Fruit fly (Drosophila melanogaster) Kc167 (cell line): ENCODE data around the gene IRSp53.

Experiments
- Myc ChIP-seq: fragments of >200 bp; optimal IDR thresholded peaks from 2 replicates; lab custom pipeline; 2017; ENCODE audit warnings: missing external identifiers
- Sin3A ChIP-seq: fragments of >200 bp; optimal IDR thresholded peaks from 2 replicates; lab custom pipeline; 2018; ENCODE audit warnings: missing external identifiers
- h ChIP-seq: fragments of >200 bp; optimal IDR thresholded peaks from 3 replicates; lab custom pipeline; 2018; ENCODE audit warnings: missing external identifiers
- insv ChIP-seq: fragments of >200 bp; optimal IDR thresholded peaks from 3 replicates; lab custom pipeline; 2018; ENCODE audit warnings: missing external identifiers
- psq ChIP-seq: fragments of >200 bp; optimal IDR thresholded peaks from 2 replicates; lab custom pipeline; 2017; ENCODE audit warnings: missing external identifiers
- ttk ChIP-seq: sonication (Bioruptor generic); optimal IDR thresholded peaks from 2 replicates; lab custom pipeline; 2017; ENCODE audit warnings: missing external identifiers

IRSp53 gene

DNA sequence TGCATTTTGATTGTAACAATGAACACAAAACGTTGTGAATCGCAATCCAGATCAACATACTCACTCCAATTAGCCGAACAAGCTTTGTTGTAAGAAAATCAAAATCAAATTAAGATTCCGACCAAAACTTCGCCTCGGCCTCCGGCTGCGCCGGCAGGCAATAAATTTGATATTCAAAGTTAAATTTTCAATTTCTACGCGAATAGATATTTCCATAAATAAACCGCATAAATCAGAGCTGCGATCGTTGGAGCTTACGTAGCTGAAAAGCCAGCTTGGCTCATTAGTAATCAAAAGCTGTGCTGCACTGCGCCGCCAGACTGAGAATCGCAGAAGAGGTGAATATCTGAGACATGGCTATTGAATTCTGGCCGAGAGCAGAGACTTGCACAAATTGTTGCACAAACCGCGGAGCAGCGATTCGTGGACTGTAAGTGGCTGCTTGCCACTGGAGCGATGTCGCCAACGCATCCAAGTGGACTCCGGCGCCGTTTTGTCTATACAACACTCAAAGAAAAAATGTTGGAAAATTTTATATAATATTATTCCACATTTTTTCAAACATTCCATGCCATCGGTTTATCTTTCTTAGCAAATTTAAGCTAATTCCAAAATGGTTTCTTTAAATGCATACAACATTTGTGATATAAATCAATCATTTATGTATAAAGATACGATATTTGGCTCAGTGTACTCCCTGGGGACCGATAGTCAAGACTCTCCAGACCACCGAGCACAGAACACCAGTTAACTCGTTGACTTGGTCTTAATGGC, 12.8 kb downstream of the IRSp53 start:
- no peak for TF ChIP-seq insv (lab: Kevin White, UChicago)
- TF ChIP-seq Sin3A, result no peak
- no peak for TF ChIP-seq ttk (lab: Kevin White, UChicago)
- TF ChIP-seq Myc (lab: Kevin White, UChicago), result no peak
- no peak for TF ChIP-seq h (lab: Kevin White, UChicago)
- no peak for TF ChIP-seq psq (lab: Kevin White, UChicago)

DNA sequence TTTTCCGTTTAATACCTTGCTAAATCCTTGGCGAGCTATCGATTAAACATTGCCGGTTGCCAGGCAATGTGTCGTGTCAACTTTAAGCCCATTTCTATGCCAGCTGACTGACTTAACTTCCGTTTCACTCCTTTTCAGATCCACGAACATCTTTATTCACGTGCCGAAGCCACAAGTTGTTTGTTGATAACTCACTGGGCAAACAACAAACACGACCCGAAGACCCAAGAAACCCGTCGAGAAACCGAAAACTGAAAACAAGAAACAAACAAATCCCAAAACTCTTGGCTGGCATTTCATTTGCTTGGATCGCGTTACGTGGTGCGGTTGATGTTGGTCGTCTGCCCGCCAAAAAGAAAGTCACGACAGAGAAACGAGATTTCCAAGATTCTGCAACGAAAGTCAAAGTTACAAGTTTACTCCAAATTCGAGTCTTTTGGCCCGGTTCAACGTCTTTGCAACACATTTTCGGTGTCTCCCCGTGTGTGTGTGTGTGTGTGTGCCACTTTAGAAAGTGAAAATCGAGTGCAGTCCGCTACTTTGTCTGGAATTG, 15.0 kb downstream of the IRSp53 start, which contains the start of gene CG6216:
Gene CG6216, minus strand, starts transcription at position 51 of the 553 bp plus-strand sequence.
- no peak for TF ChIP-seq insv (lab: Kevin White, UChicago)
- no peak for TF ChIP-seq Myc (lab: Kevin White, UChicago)
- no peak for TF ChIP-seq Sin3A
- no peak for TF ChIP-seq psq (lab: Kevin White, UChicago)
- no peak for TF ChIP-seq h (lab: Kevin White, UChicago)
- TF ChIP-seq ttk (lab: Kevin White, UChicago), result no peak

DNA sequence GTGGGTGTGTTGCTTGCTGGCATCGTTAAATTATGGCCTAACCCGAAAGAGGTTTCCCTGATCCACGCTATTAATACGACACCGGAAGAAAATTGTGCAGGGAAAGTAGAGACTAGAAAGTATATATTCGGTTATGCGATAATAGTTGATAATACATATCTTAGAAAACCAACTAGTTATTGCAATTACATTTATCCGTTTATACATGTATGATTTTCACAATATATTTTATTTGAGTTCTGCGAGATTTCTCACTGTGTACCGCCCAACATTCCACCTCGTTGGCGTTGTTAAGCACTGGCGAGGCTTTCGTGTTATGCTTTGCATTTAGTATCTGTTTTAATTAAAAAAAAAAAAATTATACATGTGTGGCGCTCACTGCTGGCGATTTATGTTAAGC, 19.5 kb downstream of the IRSp53 start:
- TF ChIP-seq ttk (lab: Kevin White, UChicago) (no peak), Myc (lab: Kevin White, UChicago) (no peak), h (lab: Kevin White, UChicago) (no peak), psq (lab: Kevin White, UChicago) (no peak), insv (lab: Kevin White, UChicago) (no peak), Sin3A (no peak)

DNA sequence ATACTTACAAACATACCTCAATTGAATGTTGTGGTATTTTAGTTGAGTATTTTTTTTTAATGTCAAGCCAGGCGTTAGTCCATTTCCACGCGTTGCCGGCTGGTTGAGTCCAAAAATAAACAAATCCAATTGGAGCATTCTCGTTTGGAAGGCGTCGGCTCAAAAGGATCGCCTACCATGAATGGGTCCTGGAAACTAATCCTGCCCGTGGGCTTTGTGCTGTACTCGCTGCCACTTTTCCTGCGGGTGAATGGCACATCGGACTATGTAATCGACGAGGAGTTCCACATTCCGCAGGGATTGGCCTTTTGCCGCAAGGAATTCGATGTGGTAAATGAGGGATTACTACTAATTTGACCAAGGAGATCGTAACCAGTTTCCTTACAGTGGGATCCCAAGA, 29.1 kb downstream of the IRSp53 start, which contains the start of gene Alg10:
Gene Alg10, plus strand, starts transcription at position 73 of the 400 bp plus-strand sequence.
- no peak for TF ChIP-seq Sin3A
- no peak for TF ChIP-seq h (lab: Kevin White, UChicago)
- no peak for TF ChIP-seq insv (lab: Kevin White, UChicago)
- TF ChIP-seq psq (lab: Kevin White, UChicago), result no peak
- no peak for TF ChIP-seq Myc (lab: Kevin White, UChicago)
- no peak for TF ChIP-seq ttk (lab: Kevin White, UChicago)

DNA sequence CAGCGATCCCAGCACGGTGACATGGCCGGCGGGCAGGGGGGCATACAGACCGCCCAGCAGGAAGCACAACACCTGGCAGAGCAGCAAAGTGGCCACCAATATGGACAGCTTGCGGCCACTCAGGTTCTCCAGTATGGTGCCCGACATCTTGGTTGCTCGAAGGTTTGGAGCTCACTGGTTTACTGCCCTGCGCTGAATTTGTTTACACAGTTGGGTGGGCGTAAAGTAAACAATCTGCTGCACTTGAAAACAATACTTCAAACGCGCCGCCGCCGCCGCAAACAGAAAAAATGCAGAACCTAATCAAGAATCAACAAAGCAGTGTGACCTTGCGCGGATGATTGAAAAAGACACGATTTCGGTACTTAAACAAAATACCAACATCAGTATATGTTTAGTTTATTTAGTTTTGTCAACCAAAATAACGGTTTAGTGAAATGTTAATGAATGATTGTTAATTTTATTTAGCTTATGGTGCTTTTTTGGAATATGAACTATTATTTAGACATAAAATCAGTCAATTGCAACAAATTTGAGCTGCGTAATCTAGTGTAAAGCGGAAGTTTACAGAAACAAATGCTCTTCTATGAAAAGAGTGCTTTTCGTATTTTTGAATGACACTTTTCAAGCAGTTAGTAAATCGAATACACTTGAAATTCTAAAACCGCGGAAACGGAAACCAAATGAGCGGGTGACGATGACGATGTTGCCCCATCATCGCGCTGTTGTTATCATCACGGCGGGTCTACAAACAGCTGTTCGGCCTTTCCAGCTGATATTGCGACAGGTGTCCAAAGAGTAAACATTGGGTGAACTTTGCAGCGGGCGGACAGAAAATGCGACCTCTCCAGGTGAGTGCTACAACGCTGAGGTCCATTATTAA, 33.7 kb downstream of the IRSp53 start, which contains the start of the genes wls and Adck5:
Gene wls, minus strand, starts transcription at position 327 of the 883 bp plus-strand sequence.
Gene Adck5, plus strand, starts transcription at position 519 of the 883 bp plus-strand sequence.
- TF ChIP-seq insv (lab: Kevin White, UChicago), result no peak
- TF ChIP-seq Myc (lab: Kevin White, UChicago), result no peak
- no peak for TF ChIP-seq h (lab: Kevin White, UChicago)
- no peak for TF ChIP-seq ttk (lab: Kevin White, UChicago)
- TF ChIP-seq Sin3A, result no peak
- TF ChIP-seq psq (lab: Kevin White, UChicago), result no peak

DNA sequence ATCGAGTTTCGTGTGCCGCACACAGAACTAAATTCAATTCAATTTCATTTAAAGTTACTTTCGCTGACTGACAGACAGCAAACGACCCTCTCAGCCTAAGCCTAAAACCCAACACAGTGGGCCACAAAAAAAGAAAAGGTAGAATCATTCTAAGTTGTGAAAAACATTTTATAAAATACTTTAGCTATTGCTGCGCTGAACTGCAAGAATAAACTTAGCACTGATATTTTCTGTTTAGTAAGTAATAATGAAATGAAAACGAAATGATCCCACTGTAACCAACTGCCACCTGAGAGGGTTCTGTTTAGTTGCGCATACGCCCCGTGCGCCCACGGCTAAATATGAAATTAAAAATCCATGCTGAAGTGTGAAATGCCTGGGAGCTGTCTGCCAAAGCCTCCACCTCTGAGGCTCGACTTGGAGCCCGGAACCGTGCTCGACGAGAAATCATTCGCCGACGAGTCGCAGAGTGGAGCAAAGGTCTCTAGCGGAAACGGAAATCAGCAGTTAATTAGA, 37.3 kb downstream of the IRSp53 start, which contains the start of gene CG14142:
Gene CG14142, plus strand, starts transcription at position 466 of the 516 bp plus-strand sequence.
- no peak for TF ChIP-seq Myc (lab: Kevin White, UChicago)
- TF ChIP-seq psq (lab: Kevin White, UChicago), result no peak
- no peak for TF ChIP-seq h (lab: Kevin White, UChicago)
- TF ChIP-seq Sin3A, result no peak
- no peak for TF ChIP-seq insv (lab: Kevin White, UChicago)
- no peak for TF ChIP-seq ttk (lab: Kevin White, UChicago)

DNA sequence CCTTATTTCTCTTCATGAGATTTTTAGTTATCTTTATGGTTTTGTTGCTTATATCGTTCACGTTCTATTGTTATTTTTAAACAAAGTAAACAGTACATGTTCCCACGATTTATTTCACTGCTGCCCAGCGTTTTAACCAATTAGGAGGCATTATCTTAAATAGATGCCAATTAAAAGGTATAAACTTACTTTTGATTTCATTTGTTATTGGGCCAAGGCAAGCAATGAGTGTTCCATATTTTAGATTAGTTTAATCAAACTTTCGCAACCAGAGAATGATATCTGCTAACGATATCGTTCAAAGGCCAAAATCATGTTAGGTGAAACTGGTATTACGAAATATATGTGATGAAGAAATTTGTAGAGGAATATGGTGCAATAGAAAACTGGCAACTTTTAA, 47.1 kb downstream of the IRSp53 start:
- no peak for TF ChIP-seq ttk (lab: Kevin White, UChicago)
- TF ChIP-seq h (lab: Kevin White, UChicago), result no peak
- no peak for TF ChIP-seq insv (lab: Kevin White, UChicago)
- TF ChIP-seq psq (lab: Kevin White, UChicago), result no peak
- no peak for TF ChIP-seq Sin3A
- TF ChIP-seq Myc (lab: Kevin White, UChicago), result no peak

DNA sequence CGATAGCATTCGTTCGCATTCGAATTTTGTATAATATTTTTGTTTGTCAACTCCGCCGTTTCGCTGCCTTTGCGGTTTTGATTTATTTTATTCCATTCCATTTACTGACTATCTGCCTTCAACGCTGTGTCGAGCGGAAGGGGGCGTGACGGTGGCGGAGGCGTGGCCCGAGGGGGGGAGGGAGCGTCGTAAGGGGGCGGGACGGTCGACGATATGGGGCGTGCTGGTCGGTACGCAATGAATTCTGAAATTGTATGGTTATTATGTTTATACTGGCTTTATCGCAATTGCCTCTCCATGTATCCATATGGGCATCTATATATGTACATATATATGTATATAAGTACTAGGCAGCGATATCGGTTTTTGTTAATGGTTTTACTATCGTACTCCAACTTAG, 48.1 kb downstream of the IRSp53 start:
- TF ChIP-seq psq (lab: Kevin White, UChicago) (no peak), Sin3A (no peak), insv (lab: Kevin White, UChicago) (no peak), ttk (lab: Kevin White, UChicago) (no peak), Myc (lab: Kevin White, UChicago) (no peak)

DNA sequence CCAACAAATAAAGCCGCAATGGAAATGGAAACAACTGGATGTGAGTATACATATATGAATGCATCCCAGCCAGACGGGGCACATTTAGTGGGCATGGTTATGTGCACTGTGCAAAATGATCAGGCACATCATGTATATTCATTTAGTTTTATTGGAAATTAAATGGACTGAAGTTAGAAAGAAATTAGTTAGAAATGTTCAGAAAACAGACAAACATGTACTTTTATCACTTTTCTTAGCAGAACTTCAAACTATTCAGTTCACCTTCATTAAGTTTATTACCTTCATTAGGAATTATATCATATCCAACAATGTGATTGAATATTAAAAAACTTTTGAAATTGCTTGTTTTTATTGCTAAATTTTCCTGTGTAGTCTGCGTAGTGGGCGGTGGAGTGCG, 50.9 kb downstream of the IRSp53 start:
- TF ChIP-seq ttk (lab: Kevin White, UChicago), result no peak
- TF ChIP-seq Sin3A, result no peak
- no peak for TF ChIP-seq Myc (lab: Kevin White, UChicago)
- TF ChIP-seq psq (lab: Kevin White, UChicago), result no peak
- TF ChIP-seq h (lab: Kevin White, UChicago), result no peak

DNA sequence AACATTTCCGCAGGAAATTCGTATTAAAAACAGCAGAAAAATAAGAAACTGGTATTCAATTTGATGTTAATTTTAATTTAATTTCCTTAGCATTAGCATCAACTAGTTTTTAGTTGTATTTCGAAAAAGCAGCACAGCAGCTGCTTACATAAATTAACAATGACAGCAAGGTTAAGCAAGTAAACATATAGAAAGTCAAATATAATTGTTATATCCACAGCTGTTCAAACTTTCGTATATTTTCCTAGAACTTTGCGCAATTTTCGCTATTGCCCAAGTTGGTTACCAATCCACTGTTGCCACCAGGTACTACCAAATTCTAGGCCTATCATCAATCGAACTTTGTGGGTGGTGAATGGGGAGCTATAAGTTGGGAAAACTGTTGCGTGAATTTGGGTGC, 54.2 kb downstream of the IRSp53 start:
- TF ChIP-seq h (lab: Kevin White, UChicago), result no peak
- TF ChIP-seq Myc (lab: Kevin White, UChicago), result no peak
- TF ChIP-seq psq (lab: Kevin White, UChicago), result no peak
- TF ChIP-seq ttk (lab: Kevin White, UChicago), result no peak
- TF ChIP-seq insv (lab: Kevin White, UChicago), result no peak
- TF ChIP-seq Sin3A, result no peak
